Fruit fly (Drosophila melanogaster): ENCODE measurements around the gene CG10761.
A peak's percentile ranks its signal among the peaks of the same experiment; 100 is the strongest.

The CG10761 gene

dm6 chrX:8148556-8148955 lies 14.0 kb downstream of the CG10761 start, which contains the start of gene CG10959:
TSS of gene CG10959 (plus strand) at chrX:8148783.
- TF ChIP-seq CTCF (optimal IDR thresholded peaks at IDR 0.05) (no peak), CG8478 (optimal IDR thresholded peaks at IDR 0.05) (no peak)

dm6 chrX:8147649-8148048 lies 14.9 kb downstream of the CG10761 start, which contains the start of gene CG15336:
TSS of gene CG15336 (plus strand) at chrX:8147949.
- no peak for TF ChIP-seq CG8478 (optimal IDR thresholded peaks at IDR 0.05)
- TF ChIP-seq CTCF (optimal IDR thresholded peaks at IDR 0.05), result no peak

- TF ChIP-seq CTCF (optimal IDR thresholded peaks at IDR 0.05) (no peak), CG8478 (optimal IDR thresholded peaks at IDR 0.05) (no peak)
Measured at dm6 chrX:8145501-8146157, 17.0 kb downstream of the CG10761 start, which contains the start of the genes alpha-PheRS and CG2129. TSS of gene alpha-PheRS (minus strand) at chrX:8145602. TSS of gene CG2129 (plus strand) at chrX:8145839.

- TF ChIP-seq CG8478 (optimal IDR thresholded peaks at IDR 0.05) (no peak), CTCF (optimal IDR thresholded peaks at IDR 0.05) (no peak)
Measured at dm6 chrX:8143537-8143936, 19.1 kb downstream of the CG10761 start, which contains the start of gene CG17982. TSS of gene CG17982 (minus strand) at chrX:8143835.

- TF ChIP-seq CTCF (optimal IDR thresholded peaks at IDR 0.05) (peak in 1 of 2 experiments; percentile 10), CG8478 (optimal IDR thresholded peaks at IDR 0.05) (no peak)
Measured at dm6 chrX:8142067-8142462, 20.5 kb downstream of the CG10761 start, which contains the start of gene Smox. TSS of gene Smox (minus strand) at chrX:8142279.

dm6 chrX:8141353-8142066 lies 21.1 kb downstream of the CG10761 start:
- TF ChIP-seq CTCF (optimal IDR thresholded peaks at IDR 0.05) (no peak), CG8478 (optimal IDR thresholded peaks at IDR 0.05) (no peak)

dm6 chrX:8140707-8141106 lies 21.9 kb downstream of the CG10761 start:
- no peak for TF ChIP-seq CG8478 (optimal IDR thresholded peaks at IDR 0.05)
- no peak for TF ChIP-seq CTCF (optimal IDR thresholded peaks at IDR 0.05)

dm6 chrX:8137285-8137684 lies 25.3 kb downstream of the CG10761 start:
- TF ChIP-seq CG8478 (optimal IDR thresholded peaks at IDR 0.05) (no peak), CTCF (optimal IDR thresholded peaks at IDR 0.05) (no peak)

- TF ChIP-seq CG8478 (optimal IDR thresholded peaks at IDR 0.05) (no peak), CTCF (optimal IDR thresholded peaks at IDR 0.05) (no peak)
Measured at dm6 chrX:8135420-8135874, 27.1 kb downstream of the CG10761 start, which contains the start of the genes cyr and CG2120. TSS of gene cyr (minus strand) at chrX:8135713. TSS of gene CG2120 (plus strand) at chrX:8135824.

dm6 chrX:8131693-8132313 lies 30.8 kb downstream of the CG10761 start, which contains the start of gene CG10958:
TSS of gene CG10958 (plus strand) at chrX:8132285.
- TF ChIP-seq CG8478 (optimal IDR thresholded peaks at IDR 0.05) (no peak), CTCF (optimal IDR thresholded peaks at IDR 0.05) (no peak)

dm6 chrX:8129204-8129997 lies 33.2 kb downstream of the CG10761 start, which contains the start of gene CG2116:
TSS of gene CG2116 (plus strand) at chrX:8129812.
- TF ChIP-seq CTCF (optimal IDR thresholded peaks at IDR 0.05) (no peak), CG8478 (optimal IDR thresholded peaks at IDR 0.05) (no peak)

- TF ChIP-seq CTCF (optimal IDR thresholded peaks at IDR 0.05) (no peak), CG8478 (optimal IDR thresholded peaks at IDR 0.05) (no peak)
Measured at dm6 chrX:8128133-8128532, 34.5 kb downstream of the CG10761 start.

- TF ChIP-seq CTCF (optimal IDR thresholded peaks at IDR 0.05) (no peak), CG8478 (optimal IDR thresholded peaks at IDR 0.05) (no peak)
Measured at dm6 chrX:8126149-8126548, 36.4 kb downstream of the CG10761 start.

dm6 chrX:8125224-8125649 lies 37.4 kb downstream of the CG10761 start:
- TF ChIP-seq CTCF (optimal IDR thresholded peaks at IDR 0.05), result no peak
- no peak for TF ChIP-seq CG8478 (optimal IDR thresholded peaks at IDR 0.05)
